Fruit fly (Drosophila melanogaster) whole organism, wandering third instar larva: ENCODE results near the gene CG32040.

Experiments used
- CG32264 ChIP-seq: fragments of 200-800 bp; sonication (Bioruptor generic); optimal IDR thresholded peaks from 2 replicates; lab custom pipeline; 2016; ENCODE audit warnings: missing biosample characterization, missing genetic modification characterization
- Dif ChIP-seq: fragments of 200-275, 200-300 bp; sonication (Bioruptor generic); optimal IDR thresholded peaks from 2 replicates; lab custom pipeline; 2018; ENCODE audit warnings: missing biosample characterization, missing genetic modification characterization; ENCODE audit not compliant: partially characterized antibody
- GATAd ChIP-seq: sonication (Bioruptor generic); optimal IDR thresholded peaks from 2 replicates; lab custom pipeline; 2016; ENCODE audit warnings: missing biosample characterization, missing genetic modification characterization
- HLH106 ChIP-seq: fragments of 200-800 bp; optimal IDR thresholded peaks from 3 replicates; lab custom pipeline; 2019; ENCODE audit warnings: missing biosample characterization, mild to moderate bottlenecking, missing genetic modification characterization, moderate library complexity
- Hnf4 ChIP-seq: fragments of 200-800 bp; sonication (Bioruptor generic); optimal IDR thresholded peaks from 2 replicates; lab custom pipeline; 2016; ENCODE audit warnings: missing biosample characterization, mild to moderate bottlenecking, missing genetic modification characterization
- Hr83 ChIP-seq: fragments of 200-300 bp; sonication (Bioruptor generic); optimal IDR thresholded peaks from 2 replicates; lab custom pipeline; 2016; ENCODE audit warnings: missing biosample characterization, mild to moderate bottlenecking, missing genetic modification characterization, moderate library complexity; ENCODE audit not compliant: poor library complexity, severe bottlenecking
- Jra ChIP-seq: sonication (Bioruptor generic); optimal IDR thresholded peaks from 2 replicates; lab custom pipeline; 2016; ENCODE audit warnings: missing biosample characterization, missing genetic modification characterization
- Mio ChIP-seq: sonication (Bioruptor generic); optimal IDR thresholded peaks from 2 replicates; lab custom pipeline; 2016; ENCODE audit warnings: missing biosample characterization, missing genetic modification characterization
- OdsH ChIP-seq: fragments of 200-800 bp; sonication (Bioruptor generic); optimal IDR thresholded peaks from 2 replicates; lab custom pipeline; 2016; ENCODE audit warnings: missing biosample characterization, mild to moderate bottlenecking, missing genetic modification characterization
- Rel ChIP-seq, 2 experiments: fragments of 200-800 bp; sonication (Bioruptor generic) in 1 of 2; optimal IDR thresholded peaks; 2 replicates in 1 of 2; 3 replicates in 1 of 2; lab custom pipeline; 2016 to 2019; ENCODE audit warnings: mild to moderate bottlenecking in 2 of 2, missing biosample characterization in 2 of 2, missing genetic modification characterization in 2 of 2, moderate library complexity in 1 of 2
- Sp1 ChIP-seq: fragments of 200-800 bp; sonication (Bioruptor generic); optimal IDR thresholded peaks from 3 replicates; lab custom pipeline; 2019; ENCODE audit warnings: missing biosample characterization, mild to moderate bottlenecking, missing genetic modification characterization, moderate library complexity
- Vsx2 ChIP-seq: fragments of 200-300, 225-300 bp; sonication (Bioruptor generic); optimal IDR thresholded peaks from 2 replicates; lab custom pipeline; 2018; ENCODE audit warnings: missing biosample characterization, missing genetic modification characterization; ENCODE audit not compliant: partially characterized antibody
- br ChIP-seq: fragments of 200-800 bp; sonication (Bioruptor generic); optimal IDR thresholded peaks from 2 replicates; lab custom pipeline; 2016; ENCODE audit warnings: missing biosample characterization, missing genetic modification characterization
- brk ChIP-seq: fragments of 200-800 bp; sonication (Bioruptor generic); optimal IDR thresholded peaks from 2 replicates; lab custom pipeline; 2016; ENCODE audit warnings: missing biosample characterization, mild to moderate bottlenecking, missing genetic modification characterization
- dl ChIP-seq, 2 experiments: fragments of 175-275, 200-275 bp in 1 of 2; fragments of 200-275 bp in 1 of 2; sonication (Bioruptor generic); optimal IDR thresholded peaks; lab custom pipeline; 2018; ENCODE audit warnings: mild to moderate bottlenecking in 2 of 2, missing biosample characterization in 2 of 2, missing genetic modification characterization in 2 of 2, moderate library complexity in 2 of 2; ENCODE audit not compliant: partially characterized antibody in 2 of 2, insufficient read depth in 1 of 2
- dmrt93B ChIP-seq: fragments of 200-800 bp; sonication (Bioruptor generic); optimal IDR thresholded peaks from 2 replicates; lab custom pipeline; 2018; ENCODE audit warnings: missing biosample characterization, mild to moderate bottlenecking, missing genetic modification characterization
- dsf ChIP-seq: sonication (Bioruptor generic); optimal IDR thresholded peaks from 2 replicates; lab custom pipeline; 2016; ENCODE audit warnings: missing biosample characterization, missing genetic modification characterization, borderline replicate concordance
- foxo ChIP-seq, 2 experiments: fragments of 200-800 bp; sonication (Bioruptor generic); optimal IDR thresholded peaks; 2 replicates in 1 of 2; 3 replicates in 1 of 2; lab custom pipeline; 2016 to 2017; ENCODE audit warnings: missing biosample characterization in 2 of 2, missing genetic modification characterization in 2 of 2
- fru ChIP-seq: fragments of 200-800 bp; sonication (Bioruptor generic); optimal IDR thresholded peaks from 3 replicates; lab custom pipeline; 2016; ENCODE audit warnings: missing biosample characterization, mild to moderate bottlenecking, missing genetic modification characterization
- h ChIP-seq: fragments of 200-800 bp; sonication (Bioruptor generic); optimal IDR thresholded peaks from 3 replicates; lab custom pipeline; 2016; ENCODE audit warnings: missing biosample characterization, mild to moderate bottlenecking, missing genetic modification characterization
- lola ChIP-seq: fragments of >200 bp; optimal IDR thresholded peaks from 2 replicates; lab custom pipeline; 2017; ENCODE audit warnings: missing biosample characterization, missing genetic modification characterization
- psq ChIP-seq: fragments of 200-800 bp; sonication (Bioruptor generic); optimal IDR thresholded peaks from 3 replicates; lab custom pipeline; 2017; ENCODE audit warnings: missing biosample characterization, mild to moderate bottlenecking, missing genetic modification characterization, moderate library complexity
- rgr ChIP-seq: fragments of 200-800 bp; sonication (Bioruptor generic); optimal IDR thresholded peaks from 3 replicates; lab custom pipeline; 2016; ENCODE audit warnings: missing biosample characterization, mild to moderate bottlenecking, missing genetic modification characterization
- sv ChIP-seq: fragments of 200-800 bp; sonication (Bioruptor generic); optimal IDR thresholded peaks from 3 replicates; lab custom pipeline; 2016; ENCODE audit warnings: missing biosample characterization, missing genetic modification characterization
- tai ChIP-seq: sonication (Bioruptor generic); optimal IDR thresholded peaks from 2 replicates; lab custom pipeline; 2016; ENCODE audit warnings: missing biosample characterization, missing genetic modification characterization
- woc ChIP-seq: sonication (Bioruptor generic); optimal IDR thresholded peaks from 2 replicates; lab custom pipeline; 2016; ENCODE audit warnings: missing biosample characterization, mild to moderate bottlenecking, missing genetic modification characterization

CG32040 gene

DNA sequence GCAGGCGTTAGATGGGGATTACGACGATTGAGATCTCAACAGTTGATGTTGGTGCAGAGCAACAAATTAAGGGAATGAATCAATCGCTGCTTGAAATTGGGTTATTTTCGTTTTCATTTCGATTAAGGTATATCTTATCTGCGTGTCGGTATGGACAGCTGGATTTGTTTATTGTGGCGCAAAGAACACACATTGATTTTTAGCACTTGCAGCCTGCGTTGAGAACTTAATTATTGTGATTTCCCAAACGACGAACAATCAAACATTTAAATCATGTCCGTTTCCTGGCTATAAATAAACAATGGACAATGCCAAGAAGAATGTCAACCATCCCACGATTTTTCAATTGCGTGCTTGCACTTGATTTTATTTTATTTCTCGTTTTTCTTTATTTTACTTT, 44.2 kb downstream of the CG32040 start:
- TF ChIP-seq GATAd (GFP tag; lab: Kevin White, UChicago) (no peak), sv (GFP tag; lab: Kevin White, UChicago) (no peak), tai (GFP tag; lab: Kevin White, UChicago) (peak; percentile 12), br (no peak), Rel (GFP tag; optimal IDR thresholded peaks at IDR 0.05; lab: Kevin White, UChicago) (no peak), Rel (tag; optimal IDR thresholded peaks at IDR 0.05; lab: Kevin White, UChicago) (peak; percentile 62), Hr83 (no peak), dl (GFP tag; optimal IDR thresholded peaks at IDR 0.05; lab: Kevin White, UChicago; ENCODE audit: insufficient read depth in 1 of 2, partially characterized antibody in 2 of 2) (no peak), Dif (GFP tag; lab: Kevin White, UChicago) (no peak), rgr (GFP tag; lab: Kevin White, UChicago) (no peak), Vsx2 (GFP tag; lab: Kevin White, UChicago) (no peak), Sp1 (GFP tag; lab: Kevin White, UChicago) (no peak), HLH106 (no peak), woc (GFP tag; lab: Kevin White, UChicago) (peak; percentile 18), dmrt93B (no peak), psq (GFP tag; lab: Kevin White, UChicago) (no peak)

DNA sequence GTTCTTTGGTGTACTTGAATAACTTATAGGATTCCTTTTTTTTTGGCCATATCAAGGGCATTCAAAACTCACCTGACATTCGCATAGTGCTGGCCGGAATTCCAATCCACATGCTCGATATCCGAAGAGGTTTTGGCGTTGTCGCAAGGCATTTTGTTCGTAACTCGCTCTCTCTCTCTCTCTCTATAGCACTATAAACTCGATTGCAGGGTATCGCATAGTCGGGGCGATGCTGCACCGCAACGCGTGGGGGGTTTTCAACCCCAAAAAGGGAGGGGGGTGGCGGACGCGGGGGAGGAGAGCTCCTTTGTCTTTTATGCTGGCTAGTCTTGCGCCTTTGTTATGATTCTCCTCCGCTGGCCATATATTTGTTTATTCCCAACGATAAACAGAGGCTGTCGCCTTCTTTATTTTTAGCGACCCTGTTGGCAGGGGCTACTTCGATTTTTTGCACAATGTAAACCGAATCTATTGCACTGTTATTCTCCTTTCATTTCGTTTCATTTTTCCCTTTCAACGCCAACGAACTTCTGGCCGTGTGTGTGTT, 44.7 kb downstream of the CG32040 start:
- TF ChIP-seq Sp1 (GFP tag; lab: Kevin White, UChicago) (no peak), brk (no peak), dmrt93B (no peak), Rel (GFP tag; optimal IDR thresholded peaks at IDR 0.05; lab: Kevin White, UChicago) (no peak), Rel (tag; optimal IDR thresholded peaks at IDR 0.05; lab: Kevin White, UChicago) (peak; percentile 51), foxo (GFP tag; optimal IDR thresholded peaks at IDR 0.05; lab: Kevin White, UChicago) (peak in 1 of 2 experiments; percentile 36), woc (GFP tag; lab: Kevin White, UChicago) (no peak), Jra (GFP tag; lab: Kevin White, UChicago) (no peak)

DNA sequence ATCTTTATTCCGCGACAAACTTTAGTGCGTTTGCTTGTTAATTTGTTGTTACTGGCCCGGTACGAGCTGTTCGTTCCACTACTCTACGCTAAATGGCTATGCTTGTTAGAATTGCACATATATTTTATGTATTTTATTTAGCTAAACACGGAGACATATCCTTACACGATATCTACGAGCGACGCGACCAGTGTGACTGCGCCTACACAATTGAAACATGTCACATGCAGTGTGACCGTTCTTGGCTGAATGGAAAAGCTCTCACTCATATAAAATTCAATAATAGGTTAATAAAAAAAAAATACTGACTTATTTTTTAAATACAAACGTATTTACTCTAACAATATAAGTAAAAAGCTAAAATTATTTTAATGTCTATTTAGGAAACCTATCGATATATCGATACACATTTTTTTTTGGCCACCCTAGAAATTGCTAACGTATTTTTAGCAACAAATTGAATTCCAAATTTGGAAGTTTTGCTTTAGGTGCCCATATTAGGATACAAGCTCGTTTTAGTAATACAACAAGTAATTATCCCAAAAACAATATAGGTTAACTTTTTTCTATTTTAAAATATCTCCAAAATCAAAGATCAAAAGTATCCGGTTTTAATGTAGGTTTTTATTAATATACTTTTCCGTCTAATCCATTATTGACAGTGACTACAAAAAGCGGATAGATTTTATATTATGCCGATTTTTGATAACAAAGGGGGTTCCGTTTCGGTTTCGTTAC, 45.3 kb downstream of the CG32040 start, which contains the start of gene CG4080:
Gene CG4080, minus strand, starts transcription at position 215 of the 738 bp plus-strand sequence.
- TF ChIP-seq CG32264 = peak; percentile 23
- peak; percentile 2 for TF ChIP-seq dsf (GFP tag; lab: Kevin White, UChicago)
- peak; percentile 15 for TF ChIP-seq psq (GFP tag; lab: Kevin White, UChicago)
- TF ChIP-seq woc (GFP tag; lab: Kevin White, UChicago) = peak; percentile 1
- no peak for TF ChIP-seq Jra (GFP tag; lab: Kevin White, UChicago)
- TF ChIP-seq lola (GFP tag; lab: Kevin White, UChicago) = no peak
- TF ChIP-seq fru = peak; percentile 33
- no peak for TF ChIP-seq dl (GFP tag; optimal IDR thresholded peaks at IDR 0.05; lab: Kevin White, UChicago; ENCODE audit: insufficient read depth in 1 of 2, partially characterized antibody in 2 of 2)
- peak; percentile 34 for TF ChIP-seq brk
- TF ChIP-seq br = peak; percentile 15
- TF ChIP-seq OdsH = peak; percentile 15
- TF ChIP-seq rgr (GFP tag; lab: Kevin White, UChicago) = peak; percentile 40
- TF ChIP-seq Sp1 (GFP tag; lab: Kevin White, UChicago) = peak; percentile 50
- no peak for TF ChIP-seq Vsx2 (GFP tag; lab: Kevin White, UChicago)
- TF ChIP-seq Rel (GFP tag; optimal IDR thresholded peaks at IDR 0.05; lab: Kevin White, UChicago) = no peak
- TF ChIP-seq Rel (tag; optimal IDR thresholded peaks at IDR 0.05; lab: Kevin White, UChicago) = peak; percentile 23
- no peak for TF ChIP-seq Dif (GFP tag; lab: Kevin White, UChicago)
- peak; percentile 25 for TF ChIP-seq Hr83
- peak; percentile 76 for TF ChIP-seq Hnf4
- no peak for TF ChIP-seq GATAd (GFP tag; lab: Kevin White, UChicago)
- peak; percentile 36 for TF ChIP-seq h
- peak; percentile 24 for TF ChIP-seq sv (GFP tag; lab: Kevin White, UChicago)
- peak; percentile 52 for TF ChIP-seq tai (GFP tag; lab: Kevin White, UChicago)
- TF ChIP-seq, all 38 proteins: peak for 16

DNA sequence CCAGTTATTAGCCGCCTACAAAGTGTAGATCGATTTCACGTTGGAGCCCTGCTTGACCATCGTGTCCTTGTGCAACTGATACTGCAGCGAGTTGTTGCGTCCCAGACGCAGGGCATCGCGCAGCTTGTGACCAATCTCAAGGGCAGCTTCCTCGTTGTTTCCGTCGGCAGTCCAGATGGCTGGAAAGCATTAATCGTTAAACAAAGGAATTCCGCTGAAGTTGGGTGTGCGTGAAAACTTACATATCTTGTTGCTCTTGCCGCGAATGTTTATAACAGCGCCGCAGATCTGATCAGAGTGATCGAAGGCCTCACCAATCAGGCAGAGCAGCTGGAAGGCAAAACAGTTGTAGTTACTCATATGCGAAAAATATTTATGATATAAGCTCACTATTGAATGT, 46.0 kb downstream of the CG32040 start:
- TF ChIP-seq Hnf4 = no peak
- TF ChIP-seq psq (GFP tag; lab: Kevin White, UChicago) = no peak
- no peak for TF ChIP-seq dl (GFP tag; optimal IDR thresholded peaks at IDR 0.05; lab: Kevin White, UChicago; ENCODE audit: insufficient read depth in 1 of 2, partially characterized antibody in 2 of 2)
- no peak for TF ChIP-seq Hr83
- no peak for TF ChIP-seq Mio (GFP tag; lab: Kevin White, UChicago)
- TF ChIP-seq dsf (GFP tag; lab: Kevin White, UChicago) = no peak
